Worm (Caenorhabditis elegans) whole organism, mixed stage, embryonic: ENCODE data around the gene H43E16.1.

Source experiments
- M03D4.4 ChIP-seq: sonication (generic microtip); optimal IDR thresholded peaks from 2 replicates; lab custom pipeline; 2017; ENCODE audit warnings: mild to moderate bottlenecking, missing genetic modification characterization, missing compliant biosample characterization
- bed-3 ChIP-seq: fragments of 200-800 bp; sonication (Bioruptor generic); optimal IDR thresholded peaks from 3 replicates; lab custom pipeline; 2018; ENCODE audit warnings: mild to moderate bottlenecking, missing genetic modification characterization, moderate library complexity, missing compliant biosample characterization
- blmp-1 ChIP-seq: fragments of 150-350 bp; optimal IDR thresholded peaks from 2 replicates; lab custom pipeline; 2014; ENCODE audit warnings: missing biosample characterization, missing genetic modification characterization
- ceh-83 ChIP-seq: fragments of 200-800 bp; sonication (Bioruptor generic); optimal IDR thresholded peaks from 2 replicates; lab custom pipeline; 2018; ENCODE audit warnings: mild to moderate bottlenecking, missing genetic modification characterization, missing compliant biosample characterization
- ces-1 ChIP-seq: fragments of 150-350 bp; optimal IDR thresholded peaks from 2 replicates; lab custom pipeline; 2014; ENCODE audit warnings: missing biosample characterization, missing genetic modification reagents, missing genetic modification characterization
- cnd-1 ChIP-seq: fragments of 200-800 bp; sonication (Bioruptor generic); optimal IDR thresholded peaks from 2 replicates; lab custom pipeline; 2018; ENCODE audit warnings: mild to moderate bottlenecking, missing genetic modification characterization, missing compliant biosample characterization
- drap-1 ChIP-seq: fragments of 200-800 bp; sonication (Bioruptor generic); optimal IDR thresholded peaks from 3 replicates; lab custom pipeline; 2018; ENCODE audit warnings: mild to moderate bottlenecking, missing genetic modification characterization, missing compliant biosample characterization
- elt-1 ChIP-seq: sonication (generic microtip); optimal IDR thresholded peaks from 2 replicates; lab custom pipeline; 2017; ENCODE audit warnings: missing genetic modification characterization, mild to moderate bottlenecking, missing compliant biosample characterization, antibody characterized with exemption, moderate library complexity, borderline replicate concordance; ENCODE audit not compliant: insufficient read depth
- elt-3 ChIP-seq: fragments of 150-350 bp; optimal IDR thresholded peaks from 2 replicates; lab custom pipeline; 2014; ENCODE audit warnings: missing biosample characterization, missing genetic modification characterization
- ham-2 ChIP-seq: fragments of 200-800 bp; sonication (Bioruptor generic); optimal IDR thresholded peaks from 2 replicates; lab custom pipeline; 2018; ENCODE audit warnings: mild to moderate bottlenecking, missing genetic modification characterization, missing compliant biosample characterization
- hlh-1 ChIP-seq: fragments of 150-350 bp; optimal IDR thresholded peaks from 2 replicates; lab custom pipeline; 2014; ENCODE audit warnings: missing biosample characterization, missing genetic modification reagents, missing genetic modification characterization
- lin-13 ChIP-seq: fragments of 150-350 bp; optimal IDR thresholded peaks from 2 replicates; lab custom pipeline; 2014; ENCODE audit warnings: missing biosample characterization, missing genetic modification characterization
- lin-32 ChIP-seq: fragments of 200-800 bp; sonication (Bioruptor generic); optimal IDR thresholded peaks from 2 replicates; lab custom pipeline; 2018; ENCODE audit warnings: mild to moderate bottlenecking, missing genetic modification characterization, missing compliant biosample characterization
- lsy-2 ChIP-seq: fragments of 150-350 bp; optimal IDR thresholded peaks from 2 replicates; lab custom pipeline; 2014; ENCODE audit warnings: missing biosample characterization, missing genetic modification characterization
- mab-5 ChIP-seq: fragments of 150-350 bp; optimal IDR thresholded peaks from 2 replicates; lab custom pipeline; 2014; ENCODE audit warnings: missing biosample characterization, missing genetic modification characterization
- mep-1 ChIP-seq: fragments of 150-350 bp; optimal IDR thresholded peaks from 2 replicates; lab custom pipeline; 2017; ENCODE audit warnings: missing biosample characterization, missing genetic modification reagents, missing genetic modification characterization, inconsistent platforms
- mls-2 ChIP-seq: sonication (generic microtip); optimal IDR thresholded peaks from 2 replicates; lab custom pipeline; 2016; ENCODE audit warnings: mild to moderate bottlenecking, missing genetic modification characterization, moderate library complexity, missing compliant biosample characterization
- nhr-2 ChIP-seq: fragments of 150-350 bp; optimal IDR thresholded peaks from 2 replicates; lab custom pipeline; 2014; ENCODE audit warnings: missing biosample characterization, missing genetic modification characterization
- nhr-237 ChIP-seq: fragments of 150-350 bp; optimal IDR thresholded peaks from 2 replicates; lab custom pipeline; 2014; ENCODE audit warnings: missing biosample characterization, missing genetic modification characterization
- nhr-76 ChIP-seq: sonication (generic microtip); optimal IDR thresholded peaks from 2 replicates; lab custom pipeline; 2017; ENCODE audit warnings: missing biosample characterization, missing genetic modification characterization
- pha-4 ChIP-seq: fragments of 150-350 bp; optimal IDR thresholded peaks from 2 replicates; lab custom pipeline; 2018; ENCODE audit warnings: missing biosample characterization, missing genetic modification reagents, missing genetic modification characterization
- snpc-4 ChIP-seq: fragments of 150-350 bp; optimal IDR thresholded peaks from 2 replicates; lab custom pipeline; 2014; ENCODE audit warnings: missing biosample characterization, missing genetic modification characterization
- sptf-1 ChIP-seq: sonication (generic microtip); optimal IDR thresholded peaks from 2 replicates; lab custom pipeline; 2017; ENCODE audit warnings: mild to moderate bottlenecking, missing genetic modification characterization, moderate library complexity, missing compliant biosample characterization
- tbx-8 ChIP-seq: fragments of 200-800 bp; sonication (Bioruptor generic); optimal IDR thresholded peaks from 2 replicates; lab custom pipeline; 2018; ENCODE audit warnings: mild to moderate bottlenecking, missing genetic modification characterization, moderate library complexity, missing compliant biosample characterization
- unc-120 ChIP-seq: sonication (generic microtip); optimal IDR thresholded peaks from 2 replicates; lab custom pipeline; 2017; ENCODE audit warnings: missing genetic modification characterization, missing compliant biosample characterization; ENCODE audit not compliant: poor library complexity, severe bottlenecking
- unc-62 ChIP-seq: fragments of 150-350 bp; optimal IDR thresholded peaks from 2 replicates; lab custom pipeline; 2014; ENCODE audit warnings: missing biosample characterization, missing genetic modification reagents, missing genetic modification characterization

The H43E16.1 gene

ce11 chrII:6651719-6652118 is 22.3 kb upstream of the H43E16.1 start, which contains the start of gene sra-26:
Gene sra-26, minus strand, starts transcription at chrII:6651819.
- no peak for TF ChIP-seq cnd-1 (tag; lab: Kevin White, UChicago)
- TF ChIP-seq ces-1 (GFP tag; lab: Kevin White, UChicago), result no peak

ce11 chrII:6654284-6654683 is 19.8 kb upstream of the H43E16.1 start, which contains the start of gene T19D12.9:
Gene T19D12.9, minus strand, starts transcription at chrII:6654384.
- TF ChIP-seq elt-1 (tag; lab: Kevin White, UChicago), result no peak
- TF ChIP-seq pha-4, result no peak

- no peak for TF ChIP-seq mls-2 (tag; lab: Kevin White, UChicago)
- TF ChIP-seq, all 35 proteins: peak for 0
Measured at ce11 chrII:6658766-6659165, 15.3 kb upstream of the H43E16.1 start, which contains the start of gene T19D12.10. Gene T19D12.10, minus strand, starts transcription at chrII:6658866.

- TF ChIP-seq lsy-2 (no peak), ham-2 (GFP tag; lab: Kevin White, UChicago) (no peak), nhr-76 (tag; lab: Kevin White, UChicago) (no peak), mab-5 (no peak), M03D4.4 (no peak), lin-13 (tag; lab: Kevin White, UChicago) (no peak), blmp-1 (tag; lab: Kevin White, UChicago) (no peak), sptf-1 (tag; lab: Kevin White, UChicago) (no peak), drap-1 (GFP tag; lab: Kevin White, UChicago) (no peak)
Measured at ce11 chrII:6661211-6661610, 12.9 kb upstream of the H43E16.1 start, which contains the start of gene T19D12.2. Gene T19D12.2, plus strand, starts transcription at chrII:6661335.

ce11 chrII:6663799-6664198 is 10.3 kb upstream of the H43E16.1 start:
- TF ChIP-seq pha-4, result no peak
- no peak for TF ChIP-seq snpc-4
- no peak for TF ChIP-seq nhr-76 (tag; lab: Kevin White, UChicago)
- TF ChIP-seq mep-1 (tag; lab: Kevin White, UChicago), result no peak
- no peak for TF ChIP-seq M03D4.4
- TF ChIP-seq cnd-1 (tag; lab: Kevin White, UChicago), result no peak
- TF ChIP-seq nhr-237, result no peak
- TF ChIP-seq bed-3 (GFP tag; lab: Kevin White, UChicago), result no peak
- no peak for TF ChIP-seq hlh-1 (tag; lab: Kevin White, UChicago)
- TF ChIP-seq ceh-83 (GFP tag; lab: Kevin White, UChicago), result no peak

ce11 chrII:6665908-6666307 is 8.2 kb upstream of the H43E16.1 start:
- TF ChIP-seq ceh-83 (GFP tag; lab: Kevin White, UChicago), result no peak
- TF ChIP-seq nhr-76 (tag; lab: Kevin White, UChicago), result no peak
- TF ChIP-seq ham-2 (GFP tag; lab: Kevin White, UChicago), result no peak
- no peak for TF ChIP-seq pha-4
- TF ChIP-seq blmp-1 (tag; lab: Kevin White, UChicago), result no peak
- no peak for TF ChIP-seq mep-1 (tag; lab: Kevin White, UChicago)
- no peak for TF ChIP-seq bed-3 (GFP tag; lab: Kevin White, UChicago)
- no peak for TF ChIP-seq elt-3 (tag; lab: Kevin White, UChicago)
- TF ChIP-seq unc-62, result no peak

ce11 chrII:6666598-6666997 is 7.5 kb upstream of the H43E16.1 start, which contains the start of gene T19D12.1:
Gene T19D12.1, plus strand, starts transcription at chrII:6666898.
- no peak for TF ChIP-seq snpc-4
- no peak for TF ChIP-seq unc-120 (tag; lab: Kevin White, UChicago)
- TF ChIP-seq mep-1 (tag; lab: Kevin White, UChicago), result no peak
- no peak for TF ChIP-seq mab-5
- no peak for TF ChIP-seq lin-32 (GFP tag; lab: Kevin White, UChicago)
- TF ChIP-seq nhr-76 (tag; lab: Kevin White, UChicago), result no peak
- TF ChIP-seq tbx-8 (GFP tag; lab: Kevin White, UChicago), result no peak
- TF ChIP-seq mls-2 (tag; lab: Kevin White, UChicago), result no peak
- TF ChIP-seq nhr-2 (tag; lab: Kevin White, UChicago), result no peak
- TF ChIP-seq elt-1 (tag; lab: Kevin White, UChicago), result no peak
